Worm (Caenorhabditis elegans) whole organism, young adult: ENCODE measurements around the gene T05B4.10.
A peak's percentile ranks its signal among the peaks of the same experiment; 100 is the strongest.

Experiments
- B0019.2 ChIP-seq: fragments of 200-800 bp; sonication (Bioruptor generic); conservative IDR thresholded peaks from 2 replicates; pipeline ENCODE4 v1.3.6; 2022; ENCODE audit warnings: missing genetic modification reagents, missing genetic modification characterization, missing compliant biosample characterization
- B0035.1 ChIP-seq: sonication (generic microtip); optimal IDR thresholded peaks from 2 replicates; lab custom pipeline; 2016; ENCODE audit warnings: missing genetic modification characterization, mild to moderate bottlenecking, missing compliant biosample characterization, missing genotype, missing genetic modification reagents
- B0336.3 ChIP-seq: fragments of 200-800 bp; sonication (Bioruptor generic); IDR thresholded peaks from 2 replicates; pipeline ENCODE4 v1.3.6; 2022; ENCODE audit warnings: missing genetic modification characterization, missing compliant biosample characterization
- C06A6.2 ChIP-seq: fragments of 200-800 bp; sonication (Bioruptor generic); conservative IDR thresholded peaks from 2 replicates; pipeline ENCODE4 v1.3.6; 2022; ENCODE audit warnings: missing genetic modification characterization, missing compliant biosample characterization
- F10E7.11 ChIP-seq: sonication (generic microtip); optimal IDR thresholded peaks from 2 replicates; lab custom pipeline; 2017; ENCODE audit warnings: mild to moderate bottlenecking, missing genetic modification characterization, moderate library complexity, missing compliant biosample characterization
- F33H1.4 ChIP-seq: fragments of 200-800 bp; sonication (Bioruptor generic); IDR thresholded peaks from 2 replicates; pipeline ENCODE4 v1.3.6; 2022; ENCODE audit warnings: missing genetic modification reagents, missing genetic modification characterization, missing compliant biosample characterization
- F39B2.1 ChIP-seq: fragments of 200-800 bp; sonication (Bioruptor generic); IDR thresholded peaks from 2 replicates; pipeline ENCODE4 v1.3.6; 2022; ENCODE audit warnings: missing genetic modification reagents, missing genetic modification characterization, missing compliant biosample characterization
- F57A8.1 ChIP-seq: fragments of 200-800 bp; sonication (Bioruptor generic); optimal IDR thresholded peaks from 2 replicates; lab custom pipeline; 2018; ENCODE audit warnings: mild to moderate bottlenecking, missing genetic modification characterization, moderate library complexity, missing compliant biosample characterization
- K12H6.12 ChIP-seq: fragments of 200-800 bp; sonication (Bioruptor generic); optimal IDR thresholded peaks from 2 replicates; lab custom pipeline; 2018; ENCODE audit warnings: mild to moderate bottlenecking, missing genetic modification characterization, missing compliant biosample characterization
- T07F8.4 ChIP-seq: sonication (generic microtip); optimal IDR thresholded peaks from 2 replicates; lab custom pipeline; 2016; ENCODE audit warnings: mild to moderate bottlenecking, missing genetic modification characterization, moderate library complexity, missing compliant biosample characterization
- Y95B8A.8 ChIP-seq: fragments of 200-800 bp; sonication (Bioruptor generic); IDR thresholded peaks from 2 replicates; pipeline ENCODE4 v1.3.6; 2022; ENCODE audit warnings: missing genetic modification reagents, missing genetic modification characterization, missing compliant biosample characterization
- ZK185.1 ChIP-seq: sonication (generic microtip); optimal IDR thresholded peaks from 2 replicates; lab custom pipeline; 2016; ENCODE audit warnings: mild to moderate bottlenecking, missing genetic modification characterization, missing compliant biosample characterization; ENCODE audit not compliant: poor library complexity, severe bottlenecking
- akir-1 ChIP-seq: fragments of 200-800 bp; sonication (Bioruptor generic); optimal IDR thresholded peaks from 2 replicates; lab custom pipeline; 2018; ENCODE audit warnings: mild to moderate bottlenecking, missing genetic modification characterization, moderate library complexity, missing compliant biosample characterization
- ama-1 ChIP-seq, 3 experiments: fragments of 150-350 bp in 1 of 3; sonication (generic microtip) in 2 of 3; optimal IDR thresholded peaks; 2 replicates each; lab custom pipeline; 2014 to 2018; ENCODE audit warnings: missing biosample characterization in 2 of 3, missing genetic modification characterization in 2 of 3, missing genetic modification reagents in 2 of 3
- aptf-3 ChIP-seq: fragments of 200-800 bp; sonication (Bioruptor generic); IDR thresholded peaks from 2 replicates; pipeline ENCODE4 v1.3.6; 2022; ENCODE audit warnings: missing genetic modification characterization, missing compliant biosample characterization
- atf-7 ChIP-seq: sonication (generic microtip); optimal IDR thresholded peaks from 2 replicates; lab custom pipeline; 2017; ENCODE audit warnings: mild to moderate bottlenecking, missing genetic modification characterization, missing compliant biosample characterization
- attf-5 ChIP-seq: fragments of 200-800 bp; sonication (Bioruptor generic); optimal IDR thresholded peaks from 2 replicates; lab custom pipeline; 2018; ENCODE audit warnings: mild to moderate bottlenecking, missing genetic modification characterization, missing compliant biosample characterization
- dpff-1 ChIP-seq: sonication (generic microtip); optimal IDR thresholded peaks from 2 replicates; lab custom pipeline; 2017; ENCODE audit warnings: mild to moderate bottlenecking, missing genetic modification characterization, missing compliant biosample characterization
- dpl-1 ChIP-seq: fragments of 150-350 bp; optimal IDR thresholded peaks from 2 replicates; lab custom pipeline; 2014; ENCODE audit warnings: missing biosample characterization, missing genetic modification reagents, missing genetic modification characterization
- efl-1 ChIP-seq: fragments of 150-350 bp; optimal IDR thresholded peaks from 2 replicates; lab custom pipeline; 2014; ENCODE audit warnings: missing biosample characterization, missing genetic modification reagents, missing genetic modification characterization
- gei-17 ChIP-seq: fragments of 200-800 bp; sonication (Bioruptor generic); optimal IDR thresholded peaks from 2 replicates; lab custom pipeline; 2018; ENCODE audit warnings: mild to moderate bottlenecking, missing genetic modification characterization, missing compliant biosample characterization
- hmg-1.2 ChIP-seq: fragments of 200-800 bp; sonication (Bioruptor generic); IDR thresholded peaks from 2 replicates; pipeline ENCODE4 v1.3.6; 2022; ENCODE audit warnings: missing genetic modification reagents, missing genetic modification characterization, missing compliant biosample characterization
- hsf-1 ChIP-seq: fragments of 200-800 bp; sonication (Bioruptor generic); IDR thresholded peaks from 2 replicates; pipeline ENCODE4 v1.3.6; 2022; ENCODE audit warnings: missing genetic modification reagents, missing genetic modification characterization, missing compliant biosample characterization
- let-526 ChIP-seq: fragments of 200-800 bp; sonication (Bioruptor generic); IDR thresholded peaks from 2 replicates; pipeline ENCODE4 v1.3.6; 2022; ENCODE audit warnings: missing genetic modification reagents, missing genetic modification characterization, missing compliant biosample characterization
- lin-40 ChIP-seq: sonication (generic microtip); optimal IDR thresholded peaks from 2 replicates; lab custom pipeline; 2016; ENCODE audit warnings: missing genetic modification characterization, mild to moderate bottlenecking, missing compliant biosample characterization, missing genotype, missing genetic modification reagents
- lsl-1 ChIP-seq: fragments of 200-800 bp; sonication (Bioruptor generic); optimal IDR thresholded peaks from 2 replicates; lab custom pipeline; 2018; ENCODE audit warnings: mild to moderate bottlenecking, missing genetic modification characterization, moderate library complexity, missing compliant biosample characterization
- madf-8 ChIP-seq: fragments of 200-800 bp; sonication (Bioruptor generic); conservative IDR thresholded peaks from 2 replicates; pipeline ENCODE4 v1.3.6; 2022; ENCODE audit warnings: missing genetic modification reagents, missing genetic modification characterization, missing compliant biosample characterization
- nhr-120 ChIP-seq: fragments of 200-800 bp; sonication (Bioruptor generic); IDR thresholded peaks from 2 replicates; pipeline ENCODE4 v1.3.6; 2022; ENCODE audit warnings: missing genetic modification characterization, missing compliant biosample characterization
- somi-1 ChIP-seq: fragments of 200-800 bp; sonication (Bioruptor generic); optimal IDR thresholded peaks from 2 replicates; lab custom pipeline; 2018; ENCODE audit warnings: mild to moderate bottlenecking, missing genetic modification characterization, missing compliant biosample characterization
- tlf-1 ChIP-seq: fragments of 200-800 bp; sonication (Bioruptor generic); optimal IDR thresholded peaks from 2 replicates; lab custom pipeline; 2018; ENCODE audit warnings: mild to moderate bottlenecking, missing genetic modification characterization, missing compliant biosample characterization
- zfh-2 ChIP-seq: fragments of 200-800 bp; sonication (Bioruptor generic); conservative IDR thresholded peaks from 2 replicates; pipeline ENCODE4 v1.3.6; 2022; ENCODE audit warnings: missing genetic modification reagents, missing genetic modification characterization, missing compliant biosample characterization
- ztf-18 ChIP-seq: sonication (generic microtip); optimal IDR thresholded peaks from 2 replicates; lab custom pipeline; 2016; ENCODE audit warnings: missing genotype, mild to moderate bottlenecking, missing genetic modification characterization, missing compliant biosample characterization
- ztf-26 ChIP-seq: sonication (generic microtip); optimal IDR thresholded peaks from 2 replicates; lab custom pipeline; 2017; ENCODE audit warnings: missing genetic modification characterization, missing compliant biosample characterization
- ztf-28 ChIP-seq: fragments of 200-800 bp; sonication (Bioruptor generic); IDR thresholded peaks from 2 replicates; pipeline ENCODE4 v1.3.6; 2022; ENCODE audit warnings: missing genetic modification reagents, missing genetic modification characterization, missing compliant biosample characterization
- ztf-3 ChIP-seq: fragments of 200-800 bp; sonication (Bioruptor generic); optimal IDR thresholded peaks from 2 replicates; lab custom pipeline; 2018; ENCODE audit warnings: mild to moderate bottlenecking, missing genetic modification characterization, missing compliant biosample characterization

T05B4.10 gene

DNA sequence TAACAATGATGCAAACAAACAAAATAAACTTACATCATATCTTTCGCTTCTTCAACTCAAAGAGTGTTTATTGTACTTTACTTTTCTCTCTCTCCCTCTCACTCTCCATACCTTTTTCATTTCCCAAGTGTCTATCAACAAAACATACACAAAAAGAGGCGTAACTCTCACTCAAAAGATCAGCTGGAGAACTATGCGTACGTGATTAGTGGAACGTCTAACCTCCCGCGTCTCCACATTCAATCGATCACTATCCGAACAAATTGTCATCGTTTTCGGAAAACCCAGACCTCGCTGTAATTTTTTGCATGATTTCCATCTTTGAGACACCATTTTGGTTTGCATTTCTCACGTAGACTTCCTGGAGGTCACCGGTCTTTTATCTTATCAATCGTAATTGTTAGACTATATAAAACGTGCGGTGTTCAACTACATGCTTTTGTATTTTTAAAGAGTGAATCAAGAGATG is 11.0 kb upstream of the T05B4.10 start, which contains the start of gene nhr-57 (continued):
- TF ChIP-seq C06A6.2 (GFP tag; lab: Robert Waterston, UW) (no peak), ztf-26 (tag; lab: Kevin White, UChicago) (peak; percentile 25), B0035.1 (tag; lab: Kevin White, UChicago) (no peak), attf-5 (GFP tag; lab: Kevin White, UChicago) (peak; percentile 29), dpl-1 (GFP tag; lab: Kevin White, UChicago) (no peak), B0019.2 (no peak), aptf-3 (GFP tag; lab: Robert Waterston, UW) (no peak), dpff-1 (no peak), B0336.3 (peak; percentile 74)

DNA sequence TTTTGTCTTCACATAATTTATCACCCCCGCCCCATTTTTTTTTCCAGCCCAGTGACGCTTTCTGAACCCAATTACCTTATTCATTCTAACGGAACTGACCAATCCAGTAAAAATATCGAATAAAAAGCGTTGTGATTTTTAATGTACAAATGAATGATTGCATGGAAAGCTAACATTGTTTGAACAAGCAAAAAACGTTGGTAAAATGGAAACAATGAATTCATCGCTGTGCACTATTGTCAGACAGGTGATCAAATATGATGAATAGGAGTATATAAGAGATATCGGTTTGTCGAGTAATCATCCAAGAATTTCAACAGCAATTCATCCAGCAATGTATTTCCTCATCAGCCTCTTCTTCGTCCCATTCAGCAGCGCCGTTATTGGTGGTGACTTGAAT is 9.1 kb upstream of the T05B4.10 start, which contains the start of gene phat-4:
Gene phat-4, plus strand, starts transcription at position 301 of the 400 bp plus-strand sequence.
- TF ChIP-seq madf-8 (no peak), somi-1 (GFP tag; lab: Kevin White, UChicago) (no peak), lin-40 (no peak), Y95B8A.8 (GFP tag; lab: Robert Waterston, UW) (no peak), K12H6.12 (tag; lab: Kevin White, UChicago) (no peak), ztf-3 (no peak), T07F8.4 (no peak), hmg-1.2 (GFP tag; lab: Robert Waterston, UW) (no peak), ZK185.1 (tag; lab: Kevin White, UChicago) (no peak), lsl-1 (GFP tag; lab: Kevin White, UChicago) (no peak), hsf-1 (GFP tag; lab: Robert Waterston, UW) (no peak), atf-7 (tag; lab: Kevin White, UChicago) (no peak), tlf-1 (GFP tag; lab: Kevin White, UChicago) (no peak), ztf-18 (tag; lab: Kevin White, UChicago) (no peak), ztf-28 (GFP tag; lab: Robert Waterston, UW) (no peak), F57A8.1 (GFP tag; lab: Kevin White, UChicago) (no peak), F33H1.4 (GFP tag; lab: Robert Waterston, UW) (no peak)

DNA sequence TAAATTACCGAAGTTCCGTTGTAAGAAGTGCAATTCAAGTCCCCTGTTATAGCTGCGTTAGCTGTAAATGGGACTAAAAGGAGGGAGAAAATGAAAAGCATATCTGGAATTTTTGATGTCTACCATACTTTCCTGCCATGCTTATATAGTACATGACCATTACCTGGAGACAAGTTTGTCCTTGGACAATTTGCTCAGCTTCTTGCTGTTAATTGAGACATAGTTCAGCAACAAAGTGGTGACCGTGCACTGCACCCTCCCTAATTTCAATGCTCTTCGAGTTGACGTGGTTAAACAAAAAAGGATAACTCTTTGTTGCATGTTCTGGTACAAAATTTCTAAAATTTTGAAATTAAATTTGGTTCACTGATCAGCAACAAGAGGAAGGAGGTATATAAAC is 6.9 kb upstream of the T05B4.10 start, which contains the start of gene T05B4.13:
Gene T05B4.13, minus strand, starts transcription at position 101 of the 400 bp plus-strand sequence.
- no peak for TF ChIP-seq F57A8.1 (GFP tag; lab: Kevin White, UChicago)
- TF ChIP-seq akir-1 (GFP tag; lab: Kevin White, UChicago), result no peak
- TF ChIP-seq F33H1.4 (GFP tag; lab: Robert Waterston, UW), result no peak
- TF ChIP-seq Y95B8A.8 (GFP tag; lab: Robert Waterston, UW), result no peak
- TF ChIP-seq gei-17 (GFP tag; lab: Kevin White, UChicago), result no peak
- TF ChIP-seq F39B2.1 (GFP tag; lab: Robert Waterston, UW), result no peak
- no peak for TF ChIP-seq F10E7.11 (tag; lab: Kevin White, UChicago)
- TF ChIP-seq let-526, result no peak
- no peak for TF ChIP-seq efl-1 (GFP tag; lab: Kevin White, UChicago)
- no peak for TF ChIP-seq ama-1 (optimal IDR thresholded peaks at IDR 0.05; lab: Kevin White, UChicago)
- no peak for TF ChIP-seq ama-1 (GFP tag; optimal IDR thresholded peaks at IDR 0.05; lab: Kevin White, UChicago)
- TF ChIP-seq nhr-120 (GFP tag; lab: Robert Waterston, UW), result no peak

DNA sequence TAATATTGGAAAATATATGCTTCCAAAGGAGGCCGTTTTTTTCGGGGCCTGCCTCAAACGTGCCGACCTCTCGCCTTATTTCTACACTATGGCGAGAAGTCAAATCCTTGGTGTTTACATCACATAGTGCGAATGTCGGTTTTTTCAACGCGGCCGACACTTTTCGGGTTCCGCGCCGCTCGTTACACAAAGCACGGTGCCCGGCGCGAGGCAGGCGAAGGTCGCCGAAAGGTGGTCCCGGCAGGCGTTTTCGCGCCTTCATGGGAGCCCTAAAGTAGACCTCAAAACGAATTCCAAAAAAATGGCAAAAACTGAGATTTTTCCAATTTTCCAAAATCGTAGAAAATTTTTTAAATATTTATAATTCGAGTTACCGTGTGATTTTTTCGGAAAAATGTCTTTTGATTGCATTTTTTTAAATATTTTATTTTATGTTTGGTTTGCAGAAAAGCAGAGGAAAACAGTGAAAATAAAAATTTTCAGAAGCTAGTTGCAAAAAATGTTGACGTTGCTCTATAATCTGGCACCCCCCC is 5.1 kb upstream of the T05B4.10 start, which contains the start of gene T05B4.12:
Gene T05B4.12, minus strand, starts transcription at position 483 of the 533 bp plus-strand sequence.
- no peak for TF ChIP-seq B0035.1 (tag; lab: Kevin White, UChicago)
- TF ChIP-seq zfh-2 (GFP tag; lab: Robert Waterston, UW), result peak; percentile 71
